Fruit fly (Drosophila melanogaster) whole organism, wandering third instar larva: ENCODE measurements around the gene CG13056.

ENCODE experiments used
- Abd-B ChIP-seq: fragments of >200 bp; optimal IDR thresholded peaks from 2 replicates; lab custom pipeline; 2017; ENCODE audit warnings: missing biosample characterization, missing genetic modification characterization
- CG32264 ChIP-seq: fragments of 200-800 bp; sonication (Bioruptor generic); optimal IDR thresholded peaks from 2 replicates; lab custom pipeline; 2016; ENCODE audit warnings: missing biosample characterization, missing genetic modification characterization
- CG9705 ChIP-seq: fragments of 200-800 bp; sonication (Bioruptor generic); optimal IDR thresholded peaks from 2 replicates; lab custom pipeline; 2018; ENCODE audit warnings: missing biosample characterization, mild to moderate bottlenecking, missing genetic modification characterization
- CrebA ChIP-seq: fragments of 200-800 bp; sonication (Bioruptor generic); optimal IDR thresholded peaks from 2 replicates; lab custom pipeline; 2016; ENCODE audit warnings: missing biosample characterization, mild to moderate bottlenecking, missing genetic modification characterization, borderline replicate concordance
- Dfd ChIP-seq: fragments of >200 bp; optimal IDR thresholded peaks from 2 replicates; lab custom pipeline; 2017; ENCODE audit warnings: missing biosample characterization, missing genetic modification characterization
- Dif ChIP-seq: fragments of 200-275, 200-300 bp; sonication (Bioruptor generic); optimal IDR thresholded peaks from 2 replicates; lab custom pipeline; 2018; ENCODE audit warnings: missing biosample characterization, missing genetic modification characterization; ENCODE audit not compliant: partially characterized antibody
- GATAd ChIP-seq: sonication (Bioruptor generic); optimal IDR thresholded peaks from 2 replicates; lab custom pipeline; 2016; ENCODE audit warnings: missing biosample characterization, missing genetic modification characterization
- HLH106 ChIP-seq: fragments of 200-800 bp; optimal IDR thresholded peaks from 3 replicates; lab custom pipeline; 2019; ENCODE audit warnings: missing biosample characterization, mild to moderate bottlenecking, missing genetic modification characterization, moderate library complexity
- Hnf4 ChIP-seq: fragments of 200-800 bp; sonication (Bioruptor generic); optimal IDR thresholded peaks from 2 replicates; lab custom pipeline; 2016; ENCODE audit warnings: missing biosample characterization, mild to moderate bottlenecking, missing genetic modification characterization
- Hr78 ChIP-seq: fragments of >200 bp; optimal IDR thresholded peaks from 2 replicates; lab custom pipeline; 2017; ENCODE audit warnings: missing biosample characterization, missing genetic modification characterization
- Hr83 ChIP-seq: fragments of 200-300 bp; sonication (Bioruptor generic); optimal IDR thresholded peaks from 2 replicates; lab custom pipeline; 2016; ENCODE audit warnings: missing biosample characterization, mild to moderate bottlenecking, missing genetic modification characterization, moderate library complexity; ENCODE audit not compliant: poor library complexity, severe bottlenecking
- Jra ChIP-seq: sonication (Bioruptor generic); optimal IDR thresholded peaks from 2 replicates; lab custom pipeline; 2016; ENCODE audit warnings: missing biosample characterization, missing genetic modification characterization
- Mio ChIP-seq: sonication (Bioruptor generic); optimal IDR thresholded peaks from 2 replicates; lab custom pipeline; 2016; ENCODE audit warnings: missing biosample characterization, missing genetic modification characterization
- Myc ChIP-seq: fragments of >200 bp; optimal IDR thresholded peaks from 2 replicates; lab custom pipeline; 2017
- N ChIP-seq: fragments of >200 bp; optimal IDR thresholded peaks from 2 replicates; lab custom pipeline; 2018; ENCODE audit warnings: missing biosample characterization, missing external identifiers, missing genetic modification characterization
- OdsH ChIP-seq: fragments of 200-800 bp; sonication (Bioruptor generic); optimal IDR thresholded peaks from 2 replicates; lab custom pipeline; 2016; ENCODE audit warnings: missing biosample characterization, mild to moderate bottlenecking, missing genetic modification characterization
- Rel ChIP-seq, 2 experiments: fragments of 200-800 bp; sonication (Bioruptor generic) in 1 of 2; optimal IDR thresholded peaks; 2 replicates in 1 of 2; 3 replicates in 1 of 2; lab custom pipeline; 2016 to 2019; ENCODE audit warnings: mild to moderate bottlenecking in 2 of 2, missing biosample characterization in 2 of 2, missing genetic modification characterization in 2 of 2, moderate library complexity in 1 of 2
- Sp1 ChIP-seq: fragments of 200-800 bp; sonication (Bioruptor generic); optimal IDR thresholded peaks from 3 replicates; lab custom pipeline; 2019; ENCODE audit warnings: missing biosample characterization, mild to moderate bottlenecking, missing genetic modification characterization, moderate library complexity
- Vsx2 ChIP-seq: fragments of 200-300, 225-300 bp; sonication (Bioruptor generic); optimal IDR thresholded peaks from 2 replicates; lab custom pipeline; 2018; ENCODE audit warnings: missing biosample characterization, missing genetic modification characterization; ENCODE audit not compliant: partially characterized antibody
- br ChIP-seq: fragments of 200-800 bp; sonication (Bioruptor generic); optimal IDR thresholded peaks from 2 replicates; lab custom pipeline; 2016; ENCODE audit warnings: missing biosample characterization, missing genetic modification characterization
- brk ChIP-seq: fragments of 200-800 bp; sonication (Bioruptor generic); optimal IDR thresholded peaks from 2 replicates; lab custom pipeline; 2016; ENCODE audit warnings: missing biosample characterization, mild to moderate bottlenecking, missing genetic modification characterization
- dl ChIP-seq, 2 experiments: fragments of 175-275, 200-275 bp in 1 of 2; fragments of 200-275 bp in 1 of 2; sonication (Bioruptor generic); optimal IDR thresholded peaks; lab custom pipeline; 2018; ENCODE audit warnings: mild to moderate bottlenecking in 2 of 2, missing biosample characterization in 2 of 2, missing genetic modification characterization in 2 of 2, moderate library complexity in 2 of 2; ENCODE audit not compliant: partially characterized antibody in 2 of 2, insufficient read depth in 1 of 2
- dmrt93B ChIP-seq: fragments of 200-800 bp; sonication (Bioruptor generic); optimal IDR thresholded peaks from 2 replicates; lab custom pipeline; 2018; ENCODE audit warnings: missing biosample characterization, mild to moderate bottlenecking, missing genetic modification characterization
- dsf ChIP-seq: sonication (Bioruptor generic); optimal IDR thresholded peaks from 2 replicates; lab custom pipeline; 2016; ENCODE audit warnings: missing biosample characterization, missing genetic modification characterization, borderline replicate concordance
- ey ChIP-seq: fragments of 200-800 bp; sonication (Bioruptor generic); optimal IDR thresholded peaks from 2 replicates; lab custom pipeline; 2016; ENCODE audit warnings: missing biosample characterization, missing genetic modification characterization
- foxo ChIP-seq, 2 experiments: fragments of 200-800 bp; sonication (Bioruptor generic); optimal IDR thresholded peaks; 2 replicates in 1 of 2; 3 replicates in 1 of 2; lab custom pipeline; 2016 to 2017; ENCODE audit warnings: missing biosample characterization in 2 of 2, missing genetic modification characterization in 2 of 2
- fru ChIP-seq: fragments of 200-800 bp; sonication (Bioruptor generic); optimal IDR thresholded peaks from 3 replicates; lab custom pipeline; 2016; ENCODE audit warnings: missing biosample characterization, mild to moderate bottlenecking, missing genetic modification characterization
- h ChIP-seq: fragments of 200-800 bp; sonication (Bioruptor generic); optimal IDR thresholded peaks from 3 replicates; lab custom pipeline; 2016; ENCODE audit warnings: missing biosample characterization, mild to moderate bottlenecking, missing genetic modification characterization
- jim ChIP-seq: fragments of 175-275, 200-325 bp; sonication (Bioruptor generic); optimal IDR thresholded peaks from 2 replicates; lab custom pipeline; 2016; ENCODE audit warnings: missing biosample characterization, mild to moderate bottlenecking, missing genetic modification characterization
- lola ChIP-seq: fragments of >200 bp; optimal IDR thresholded peaks from 2 replicates; lab custom pipeline; 2017; ENCODE audit warnings: missing biosample characterization, missing genetic modification characterization
- pan ChIP-seq: fragments of >200 bp; optimal IDR thresholded peaks from 2 replicates; lab custom pipeline; 2017
- psq ChIP-seq: fragments of 200-800 bp; sonication (Bioruptor generic); optimal IDR thresholded peaks from 3 replicates; lab custom pipeline; 2017; ENCODE audit warnings: missing biosample characterization, mild to moderate bottlenecking, missing genetic modification characterization, moderate library complexity
- rgr ChIP-seq: fragments of 200-800 bp; sonication (Bioruptor generic); optimal IDR thresholded peaks from 3 replicates; lab custom pipeline; 2016; ENCODE audit warnings: missing biosample characterization, mild to moderate bottlenecking, missing genetic modification characterization
- sv ChIP-seq: fragments of 200-800 bp; sonication (Bioruptor generic); optimal IDR thresholded peaks from 3 replicates; lab custom pipeline; 2016; ENCODE audit warnings: missing biosample characterization, missing genetic modification characterization
- tai ChIP-seq: sonication (Bioruptor generic); optimal IDR thresholded peaks from 2 replicates; lab custom pipeline; 2016; ENCODE audit warnings: missing biosample characterization, missing genetic modification characterization
- usp ChIP-seq: fragments of >200 bp; optimal IDR thresholded peaks from 2 replicates; lab custom pipeline; 2017; ENCODE audit warnings: missing biosample characterization, missing genetic modification characterization
- woc ChIP-seq: sonication (Bioruptor generic); optimal IDR thresholded peaks from 2 replicates; lab custom pipeline; 2016; ENCODE audit warnings: missing biosample characterization, mild to moderate bottlenecking, missing genetic modification characterization

CG13056 gene

DNA sequence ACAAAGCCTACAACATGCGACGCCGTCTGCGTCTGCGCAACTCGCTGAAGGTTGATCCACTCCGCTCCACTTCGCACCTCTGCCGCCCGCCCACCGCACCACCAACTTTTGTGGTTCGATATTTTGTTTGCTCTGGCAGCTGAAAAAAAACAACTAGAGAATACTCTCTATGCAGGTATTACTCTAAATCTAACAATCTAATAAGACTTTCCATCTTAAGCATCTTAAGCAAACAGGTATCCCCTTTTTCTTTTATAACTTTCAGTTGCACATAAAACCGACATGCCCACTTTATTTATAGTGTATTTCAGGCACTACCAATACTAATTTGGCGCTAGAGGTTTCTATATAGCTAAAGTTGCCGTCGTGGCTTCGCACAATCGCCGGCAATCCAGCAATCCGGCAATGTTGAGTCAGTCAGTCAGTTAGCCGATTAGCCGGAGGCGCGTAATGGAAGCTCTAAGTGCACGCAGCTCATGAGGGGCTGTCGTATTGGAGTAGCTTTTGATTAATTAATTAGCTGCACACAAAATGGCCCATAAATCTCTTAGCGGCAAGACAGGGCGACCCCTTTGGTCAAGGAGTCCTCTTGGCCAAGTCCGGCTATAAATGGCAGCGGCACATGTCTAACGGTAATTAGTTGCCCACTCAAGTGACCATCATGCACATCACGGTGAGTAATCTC, 4.8 kb upstream of the CG13056 start, which contains the start of gene CG13058:
CG13058 (plus strand) TSS at position 635 of the 685 bp plus-strand sequence.
- TF ChIP-seq sv (GFP tag; lab: Kevin White, UChicago) = peak; percentile 50
- no peak for TF ChIP-seq jim (GFP tag; lab: Kevin White, UChicago)
- TF ChIP-seq lola (GFP tag; lab: Kevin White, UChicago) = no peak
- TF ChIP-seq dl (GFP tag; optimal IDR thresholded peaks at IDR 0.05; lab: Kevin White, UChicago; ENCODE audit: insufficient read depth in 1 of 2, partially characterized antibody in 2 of 2) = no peak
- TF ChIP-seq Rel (GFP tag; optimal IDR thresholded peaks at IDR 0.05; lab: Kevin White, UChicago) = no peak
- TF ChIP-seq Rel (tag; optimal IDR thresholded peaks at IDR 0.05; lab: Kevin White, UChicago) = no peak
- TF ChIP-seq, all 38 proteins: peak for 1

DNA sequence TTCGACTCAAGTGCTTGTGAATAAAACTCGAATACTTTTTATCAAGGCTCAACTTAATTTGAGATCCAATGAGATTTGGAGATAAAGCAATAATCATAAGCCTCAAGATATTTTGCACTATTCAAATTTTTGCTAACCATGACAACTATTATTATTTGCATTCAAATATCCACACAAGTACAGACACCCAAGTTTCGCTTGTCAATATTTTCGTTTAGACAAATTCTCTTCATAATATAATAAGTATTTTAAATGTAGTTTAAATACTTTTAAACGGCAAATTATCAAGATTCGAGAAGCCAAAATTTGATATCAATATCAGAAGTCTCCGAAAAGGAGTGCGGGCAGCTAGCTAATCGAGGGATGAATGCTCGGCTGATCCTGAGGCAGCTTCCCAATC, 3.6 kb upstream of the CG13056 start, which contains the start of gene CG33061:
CG33061 (plus strand) TSS at position 301 of the 400 bp plus-strand sequence.
- TF ChIP-seq ey (GFP tag; lab: Kevin White, UChicago) = no peak
- no peak for TF ChIP-seq Vsx2 (GFP tag; lab: Kevin White, UChicago)
- no peak for TF ChIP-seq woc (GFP tag; lab: Kevin White, UChicago)
- no peak for TF ChIP-seq GATAd
- TF ChIP-seq tai (GFP tag; lab: Kevin White, UChicago) = no peak

DNA sequence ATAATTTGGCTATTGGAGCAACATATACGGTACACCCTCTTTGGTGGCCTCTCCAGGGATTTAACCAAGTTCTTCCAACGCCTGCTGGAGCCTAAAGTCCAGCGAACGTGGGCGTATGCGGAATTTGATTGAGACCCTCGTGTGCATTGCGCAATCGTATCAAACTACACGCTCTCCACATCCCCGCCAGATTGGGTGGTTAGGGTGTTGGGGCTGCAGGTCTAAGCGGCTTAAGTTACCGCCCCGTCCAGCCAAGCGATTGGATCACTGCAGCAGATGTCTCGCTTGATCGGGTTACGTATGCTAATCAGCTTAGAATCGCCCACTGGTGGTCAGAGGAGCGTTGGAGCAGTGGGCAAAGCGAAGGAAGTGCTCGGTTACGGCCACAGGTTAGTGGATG, 2.4 kb upstream of the CG13056 start, which contains the start of gene CG33060:
CG33060 (plus strand) TSS at position 301 of the 400 bp plus-strand sequence.
- TF ChIP-seq Jra (GFP tag; lab: Kevin White, UChicago) (no peak), psq (GFP tag; lab: Kevin White, UChicago) (no peak), Vsx2 (GFP tag; lab: Kevin White, UChicago) (no peak), woc (GFP tag; lab: Kevin White, UChicago) (no peak), CG9705 (GFP tag; lab: Kevin White, UChicago) (no peak), fru (no peak), rgr (GFP tag; lab: Kevin White, UChicago) (no peak), Mio (GFP tag; lab: Kevin White, UChicago) (no peak), OdsH (GFP tag; lab: Kevin White, UChicago) (no peak), N (GFP tag; lab: Kevin White, UChicago) (no peak), Myc (no peak), HLH106 (tag; lab: Kevin White, UChicago) (no peak), jim (GFP tag; lab: Kevin White, UChicago) (no peak), pan (lab: Kevin White, UChicago) (no peak)

DNA sequence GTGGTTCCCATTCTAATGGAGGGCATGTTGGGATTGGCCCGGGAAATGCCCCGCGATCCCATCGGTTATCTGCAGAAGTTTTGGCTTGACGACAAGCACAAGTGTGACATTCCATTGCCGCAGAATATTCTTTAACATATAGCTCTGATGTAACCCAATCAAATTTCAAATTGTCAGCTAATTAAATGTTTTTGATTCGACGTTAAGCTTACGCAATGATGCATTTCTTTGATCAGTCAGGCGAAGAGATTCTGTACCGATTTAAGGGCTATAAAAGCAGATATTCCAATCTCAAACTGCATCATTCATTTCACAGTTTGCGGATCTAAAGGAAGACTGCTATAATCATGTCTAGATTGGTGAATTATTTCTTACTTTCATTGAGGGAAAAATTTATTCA, 1.5 kb upstream of the CG13056 start, which contains the start of gene retinin:
retinin (plus strand) TSS at position 301 of the 400 bp plus-strand sequence.
- TF ChIP-seq foxo (GFP tag; optimal IDR thresholded peaks at IDR 0.05; lab: Kevin White, UChicago) = no peak
- no peak for TF ChIP-seq Hnf4
- no peak for TF ChIP-seq Hr83 (GFP tag; lab: Kevin White, UChicago)

DNA sequence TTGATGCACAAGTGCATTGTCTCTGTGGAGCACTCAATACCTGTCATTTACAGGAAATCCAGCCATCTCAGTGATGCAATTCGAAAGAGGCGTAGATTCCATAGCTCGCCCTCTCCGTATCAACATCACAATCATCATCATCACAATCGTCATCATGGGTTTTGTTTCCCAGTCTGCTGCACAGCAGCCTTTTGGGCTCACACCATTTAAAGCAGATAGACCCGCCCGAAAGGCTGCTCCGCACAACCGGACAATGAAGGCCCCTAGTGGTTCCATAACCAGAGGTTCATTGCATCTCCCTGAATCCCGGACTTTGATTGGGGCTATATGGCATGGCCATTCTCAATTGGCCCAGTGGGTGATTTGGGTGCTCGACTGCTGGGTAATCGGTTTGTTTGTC, 1.8 kb downstream of the CG13056 start:
- peak; percentile 79 for TF ChIP-seq N (GFP tag; lab: Kevin White, UChicago)
- TF ChIP-seq dl (GFP tag; optimal IDR thresholded peaks at IDR 0.05; lab: Kevin White, UChicago; ENCODE audit: insufficient read depth in 1 of 2, partially characterized antibody in 2 of 2) = no peak
- TF ChIP-seq dmrt93B (GFP tag; lab: Kevin White, UChicago) = no peak
- TF ChIP-seq Rel (GFP tag; optimal IDR thresholded peaks at IDR 0.05; lab: Kevin White, UChicago) = no peak
- no peak for TF ChIP-seq Rel (tag; optimal IDR thresholded peaks at IDR 0.05; lab: Kevin White, UChicago)
- TF ChIP-seq br (GFP tag; lab: Kevin White, UChicago) = no peak
- no peak for TF ChIP-seq CG32264 (GFP tag; lab: Kevin White, UChicago)
- TF ChIP-seq tai (GFP tag; lab: Kevin White, UChicago) = no peak
- no peak for TF ChIP-seq usp
- no peak for TF ChIP-seq Dfd
- no peak for TF ChIP-seq CrebA (GFP tag; lab: Kevin White, UChicago)
- no peak for TF ChIP-seq psq (GFP tag; lab: Kevin White, UChicago)
- TF ChIP-seq dsf (GFP tag; lab: Kevin White, UChicago) = no peak
- TF ChIP-seq ey (GFP tag; lab: Kevin White, UChicago) = no peak
- no peak for TF ChIP-seq OdsH (GFP tag; lab: Kevin White, UChicago)
- TF ChIP-seq jim (GFP tag; lab: Kevin White, UChicago) = no peak
- no peak for TF ChIP-seq Mio (GFP tag; lab: Kevin White, UChicago)
- TF ChIP-seq sv (GFP tag; lab: Kevin White, UChicago) = no peak
- no peak for TF ChIP-seq foxo (GFP tag; optimal IDR thresholded peaks at IDR 0.05; lab: Kevin White, UChicago)
- TF ChIP-seq brk (GFP tag; lab: Kevin White, UChicago) = no peak
- no peak for TF ChIP-seq HLH106 (tag; lab: Kevin White, UChicago)
- TF ChIP-seq h (GFP tag; lab: Kevin White, UChicago) = no peak
- TF ChIP-seq Myc = peak; percentile 80
- TF ChIP-seq Sp1 (GFP tag; lab: Kevin White, UChicago) = no peak
- no peak for TF ChIP-seq Jra (GFP tag; lab: Kevin White, UChicago)
- TF ChIP-seq GATAd = no peak
- TF ChIP-seq Vsx2 (GFP tag; lab: Kevin White, UChicago) = peak; percentile 58
- TF ChIP-seq Hr78 (GFP tag; lab: Kevin White, UChicago) = no peak
- TF ChIP-seq rgr (GFP tag; lab: Kevin White, UChicago) = no peak
- TF ChIP-seq Dif (GFP tag; lab: Kevin White, UChicago) = peak; percentile 39
- no peak for TF ChIP-seq Abd-B (GFP tag; lab: Kevin White, UChicago)
